Fruit fly (Drosophila melanogaster): ENCODE data around the gene SmB.

SmB gene

DNA sequence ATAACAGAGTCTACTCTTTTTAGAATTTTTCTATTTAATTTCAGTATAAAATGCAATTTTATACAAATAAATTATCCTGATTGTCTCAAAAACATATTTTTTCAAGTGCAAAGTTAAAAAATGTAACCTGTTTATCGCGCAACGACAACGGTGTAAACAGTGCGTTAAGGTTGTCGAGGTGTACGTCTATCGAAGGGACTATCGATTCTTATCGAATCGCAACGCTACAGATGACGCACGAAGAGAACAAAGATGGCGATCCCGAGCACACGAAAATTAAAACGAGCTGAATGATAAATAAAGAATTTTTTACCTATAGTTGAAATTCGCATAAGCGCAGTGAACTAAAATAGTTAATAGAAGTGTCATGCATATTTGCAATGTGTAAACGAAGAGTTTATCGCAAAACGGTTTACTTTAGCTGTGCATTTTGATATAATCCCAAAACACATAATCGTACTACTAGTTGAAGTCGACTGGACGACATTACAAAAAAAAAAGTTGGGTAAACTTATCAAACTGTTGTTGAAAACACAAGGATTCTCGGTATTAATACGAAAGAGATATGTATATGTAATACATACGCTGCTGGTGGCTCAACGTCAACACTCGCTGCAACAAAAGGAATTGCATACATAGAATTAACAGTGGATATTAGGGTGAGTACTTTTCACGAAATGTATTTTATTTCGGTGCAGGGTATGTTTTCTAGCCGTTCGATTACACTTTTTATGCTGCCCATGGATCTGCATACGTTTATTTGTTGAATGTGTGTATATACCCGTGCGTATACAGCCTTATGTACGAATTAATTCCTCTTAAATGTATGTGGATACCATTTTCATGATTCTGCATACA is 38.3 kb downstream of the SmB start, which contains the start of gene da (continued):
- TF ChIP-seq CG6791 (GFP tag; IDR thresholded peaks at IDR 0.05; ENCODE audit: partially characterized antibody) (peak; percentile 60; the same call in 1 of the 3 replicates), CG14860 (GFP tag; IDR thresholded peaks at IDR 0.05; ENCODE audit: partially characterized antibody) (no peak), CG2120 (GFP tag; optimal IDR thresholded peaks at IDR 0.05) (peak; percentile 79), corto (GFP tag; optimal IDR thresholded peaks at IDR 0.05) (no peak), Bteb2 (GFP tag; optimal IDR thresholded peaks at IDR 0.05) (peak; percentile 67), exex (tag; optimal IDR thresholded peaks at IDR 0.05) (no peak), CG11093 (GFP tag; IDR thresholded peaks at IDR 0.05) (no peak), CG10431 (GFP tag; optimal IDR thresholded peaks at IDR 0.05) (peak; percentile 4), CG6254 (GFP tag; optimal IDR thresholded peaks at IDR 0.05) (no peak), Hand (GFP tag; optimal IDR thresholded peaks at IDR 0.05) (no peak), CG13775 (GFP tag; optimal IDR thresholded peaks at IDR 0.05) (peak; percentile 49), Hr78 (GFP tag; optimal IDR thresholded peaks at IDR 0.05) (peak in 1 of 2 experiments; percentile 8), CG7786 (GFP tag; optimal IDR thresholded peaks at IDR 0.05) (peak; percentile 55), h (optimal IDR thresholded peaks at IDR 0.05) (no peak), fd96Cb (tag; optimal IDR thresholded peaks at IDR 0.05) (peak; percentile 64), CG2875 (GFP tag; optimal IDR thresholded peaks at IDR 0.05) (peak; percentile 25), Hsf (GFP tag; optimal IDR thresholded peaks at IDR 0.05) (peak; percentile 73), CG13123 (GFP tag; optimal IDR thresholded peaks at IDR 0.05) (peak; percentile 51), lmd (GFP tag; IDR thresholded peaks at IDR 0.05) (no peak), Bdp1 (GFP tag; optimal IDR thresholded peaks at IDR 0.05) (no peak), gro (GFP tag; optimal IDR thresholded peaks at IDR 0.05) (peak; percentile 61), cas (GFP tag; IDR thresholded peaks at IDR 0.05) (no peak), gem (tag; optimal IDR thresholded peaks at IDR 0.05) (peak; percentile 76), Ets65A (GFP tag) (peak; percentile 78), mam (GFP tag; optimal IDR thresholded peaks at IDR 0.05) (peak; percentile 70), CG17361 (GFP tag; IDR thresholded peaks at IDR 0.05) (peak; percentile 58; the same call in 1 of the 3 replicates), CG15514 (GFP tag; optimal IDR thresholded peaks at IDR 0.05) (peak; percentile 81), bcd (GFP tag; optimal IDR thresholded peaks at IDR 0.05) (peak; percentile 58), ems (GFP tag; optimal IDR thresholded peaks at IDR 0.05) (peak; percentile 46), CG30403 (GFP tag; optimal IDR thresholded peaks at IDR 0.05) (peak; percentile 77), Eip74EF (GFP tag; optimal IDR thresholded peaks at IDR 0.05) (peak in 1 of 2 experiments; percentile 70), emc (GFP tag; optimal IDR thresholded peaks at IDR 0.05) (peak; percentile 20), CG31441 (GFP tag; IDR thresholded peaks at IDR 0.05) (peak; percentile 53; the same call in 1 of the 2 replicates), CG1792 (GFP tag; optimal IDR thresholded peaks at IDR 0.05) (peak; percentile 34), croc (GFP tag; conservative IDR thresholded peaks at IDR 0.05) (no peak), dm (GFP tag; optimal IDR thresholded peaks at IDR 0.05) (peak; percentile 76), knrl (GFP tag; IDR thresholded peaks at IDR 0.05; ENCODE audit: partially characterized antibody) (peak; percentile 50; the same call in 1 of the 3 replicates), CoRest (tag; optimal IDR thresholded peaks at IDR 0.05) (peak; percentile 73), CG11456 (GFP tag; IDR thresholded peaks at IDR 0.05) (no peak; the same call in 2 of the 3 replicates), CG15601 (tag; optimal IDR thresholded peaks at IDR 0.05) (peak; percentile 48), CG2129 (GFP tag; IDR thresholded peaks at IDR 0.05; ENCODE audit: partially characterized antibody) (no peak), scrt (GFP tag; optimal IDR thresholded peaks at IDR 0.05) (peak; percentile 10), Nf-YA (GFP tag; IDR thresholded peaks at IDR 0.05) (no peak), Doc2 (GFP tag; IDR thresholded peaks at IDR 0.05) (no peak), CG6854 (GFP tag; optimal IDR thresholded peaks at IDR 0.05) (peak; percentile 38), CG16779 (GFP tag; IDR thresholded peaks at IDR 0.05) (no peak), CG15479 (GFP tag; optimal IDR thresholded peaks at IDR 0.05) (peak; percentile 81), otp (GFP tag; IDR thresholded peaks at IDR 0.05) (no peak; the same call in 2 of the 3 replicates)
